Worm (Caenorhabditis elegans) whole organism, L4 larva: ENCODE results near the gene hrg-10.

Experiments used
- D1046.2 ChIP-seq: fragments of 200-800 bp; sonication (Bioruptor generic); IDR thresholded peaks from 2 replicates; pipeline ENCODE4 v1.3.6; 2022; ENCODE audit warnings: missing genetic modification characterization, missing compliant biosample characterization
- F10B5.3 ChIP-seq: sonication (generic microtip); optimal IDR thresholded peaks from 2 replicates; lab custom pipeline; 2016; ENCODE audit warnings: mild to moderate bottlenecking, missing genetic modification characterization, missing compliant biosample characterization
- aha-1 ChIP-seq: fragments of 150-350 bp; peaks from one replicate; lab custom pipeline; 2014; ENCODE audit warnings: missing biosample characterization, missing genetic modification characterization
- fos-1 ChIP-seq: fragments of 150-350 bp; optimal IDR thresholded peaks from 2 replicates; lab custom pipeline; 2014; ENCODE audit warnings: missing biosample characterization, missing genetic modification characterization

Gene hrg-10

DNA sequence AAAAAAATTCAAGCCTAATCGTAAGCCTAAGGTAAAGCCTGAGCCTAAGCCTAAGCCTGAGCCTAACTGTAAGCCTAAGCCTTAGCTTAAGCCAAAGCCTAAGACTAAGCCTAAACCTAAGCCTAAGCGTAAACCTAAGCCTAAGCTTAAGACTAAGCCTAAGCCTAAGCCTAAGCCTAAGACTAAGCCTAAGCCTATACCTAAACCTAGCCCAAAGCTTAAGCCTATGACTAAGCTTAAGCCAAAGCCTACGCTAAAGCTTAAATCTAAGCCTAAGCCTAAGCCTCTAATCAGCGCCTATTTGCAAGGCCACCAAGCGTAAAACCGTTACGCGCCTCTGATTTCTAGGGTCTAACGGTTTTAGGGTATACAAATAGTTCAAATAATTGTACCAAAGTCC, 47.4 kb downstream of the hrg-10 start:
- TF ChIP-seq aha-1 (peak; percentile 55), D1046.2 (no peak)
- TF ChIP-seq, all 104 proteins: peak for 1

DNA sequence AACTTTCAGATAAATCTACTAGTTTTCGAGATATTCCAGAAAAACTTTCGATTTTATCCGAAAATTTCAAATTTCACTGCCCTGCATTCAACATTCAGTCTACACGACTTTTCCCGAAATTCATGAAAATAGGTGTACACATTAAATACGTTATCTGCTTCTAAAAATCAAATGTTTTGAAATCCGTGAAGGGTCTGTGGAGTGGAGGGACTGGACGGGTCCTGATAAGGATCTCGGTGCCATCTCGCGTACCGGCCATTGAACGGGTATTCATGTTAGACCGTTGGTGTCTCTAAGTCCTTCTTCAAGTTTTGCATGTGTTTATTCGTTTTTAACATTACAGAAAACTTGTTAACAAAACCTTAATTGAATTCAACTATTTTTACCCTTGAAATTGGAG, 49.6 kb downstream of the hrg-10 start:
- TF ChIP-seq aha-1, result peak; percentile 38
- TF ChIP-seq fos-1, result no peak

DNA sequence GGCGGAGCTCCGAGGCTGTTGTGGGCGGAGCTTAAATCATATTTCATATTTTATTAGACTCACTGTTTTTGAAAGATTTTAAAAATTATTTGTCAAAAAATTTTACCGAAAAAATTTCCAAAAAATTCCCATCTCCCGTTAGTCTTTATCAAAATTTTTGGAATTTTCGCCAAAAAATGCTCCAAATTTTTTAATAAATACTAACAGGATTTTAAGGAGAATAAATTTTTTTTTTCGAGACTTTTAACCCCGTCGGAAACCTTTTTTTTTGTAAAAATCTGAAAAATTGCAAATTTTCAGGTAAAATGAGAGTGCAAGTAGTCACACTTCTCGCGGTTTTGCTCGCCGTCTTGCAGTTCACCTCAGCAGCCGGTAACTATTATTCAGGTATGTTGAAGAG, 53.6 kb downstream of the hrg-10 start, which contains the start of gene mihp-2:
Gene mihp-2 (plus strand): TSS at position 301 of the 400 bp plus-strand sequence.
- TF ChIP-seq aha-1, result peak; percentile 81
- TF ChIP-seq F10B5.3, result no peak
